Fruit fly (Drosophila melanogaster): ENCODE data around the gene CG6761.

The CG6761 gene

DNA sequence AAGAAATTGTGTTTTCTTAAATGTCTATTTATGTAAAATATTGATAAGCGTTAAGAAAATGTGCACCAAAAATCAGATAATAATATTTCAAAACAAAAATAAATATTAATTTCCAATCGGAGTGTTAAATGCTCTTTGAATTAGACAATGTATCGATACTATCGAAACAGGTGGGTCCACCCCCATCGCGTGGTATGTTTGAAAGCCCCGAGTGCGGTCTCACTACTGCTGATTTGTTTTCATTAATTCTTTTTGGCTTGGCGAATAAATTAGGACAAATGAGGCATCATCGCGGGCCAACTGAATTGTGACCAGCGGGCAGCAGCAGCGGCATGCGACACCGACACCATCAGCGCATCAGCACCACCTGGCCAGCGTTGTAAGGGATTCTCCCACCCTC is 23.3 kb upstream of the CG6761 start, which contains the start of gene Naa60 (continued):
- TF ChIP-seq CG18599 (GFP tag; optimal IDR thresholded peaks at IDR 0.05) = no peak
- no peak for TF ChIP-seq tap (tag; optimal IDR thresholded peaks at IDR 0.05)
- TF ChIP-seq fu2 (GFP tag; optimal IDR thresholded peaks at IDR 0.05) = no peak
- peak; percentile 54 for TF ChIP-seq CG12659 (GFP tag; optimal IDR thresholded peaks at IDR 0.05)
- no peak for TF ChIP-seq seq (GFP tag; IDR thresholded peaks at IDR 0.05)
- no peak for TF ChIP-seq Sry-β (GFP tag; optimal IDR thresholded peaks at IDR 0.05)
- TF ChIP-seq CG3847 (GFP tag; IDR thresholded peaks at IDR 0.05) = no peak
- no peak for TF ChIP-seq CG13424 (tag; optimal IDR thresholded peaks at IDR 0.05)
- TF ChIP-seq CG8765 (GFP tag; IDR thresholded peaks at IDR 0.05) = no peak
- no peak for TF ChIP-seq CG12299 (tag; optimal IDR thresholded peaks at IDR 0.05)
- no peak for TF ChIP-seq CG43689 (GFP tag; IDR thresholded peaks at IDR 0.05)
- no peak for TF ChIP-seq CG17385 (GFP tag; optimal IDR thresholded peaks at IDR 0.05)
- TF ChIP-seq Aef1 (GFP tag; IDR thresholded peaks at IDR 0.05) = no peak
- TF ChIP-seq Dp (GFP tag; optimal IDR thresholded peaks at IDR 0.05) = peak; percentile 74
- TF ChIP-seq CTCF (GFP tag; optimal IDR thresholded peaks at IDR 0.05) = no peak
- TF ChIP-seq hbn (GFP tag; IDR thresholded peaks at IDR 0.05; ENCODE audit: partially characterized antibody) = peak; percentile 90
- TF ChIP-seq CG17802 (tag; optimal IDR thresholded peaks at IDR 0.05) = no peak
- TF ChIP-seq wek (GFP tag; optimal IDR thresholded peaks at IDR 0.05) = no peak
- TF ChIP-seq disco-r (GFP tag; optimal IDR thresholded peaks at IDR 0.05) = no peak
- TF ChIP-seq kni (GFP tag; optimal IDR thresholded peaks at IDR 0.05) = no peak
- TF ChIP-seq Jarid2 (GFP tag; optimal IDR thresholded peaks at IDR 0.05) = no peak
- no peak for TF ChIP-seq CG7372 (GFP tag; IDR thresholded peaks at IDR 0.05)
- peak; percentile 50 for TF ChIP-seq Nf-YC (tag; optimal IDR thresholded peaks at IDR 0.05)
- TF ChIP-seq sr (GFP tag; IDR thresholded peaks at IDR 0.05) = no peak
- TF ChIP-seq CG12391 (tag; optimal IDR thresholded peaks at IDR 0.05) = peak; percentile 33
- TF ChIP-seq CG11398 (GFP tag; optimal IDR thresholded peaks at IDR 0.05) = no peak
- TF ChIP-seq CG18476 (GFP tag; optimal IDR thresholded peaks at IDR 0.05) = no peak
- no peak for TF ChIP-seq Meics (GFP tag; optimal IDR thresholded peaks at IDR 0.05)
- no peak for TF ChIP-seq CG10979 (tag; optimal IDR thresholded peaks at IDR 0.05)
- peak; percentile 63 for TF ChIP-seq CG2116 (GFP tag; optimal IDR thresholded peaks at IDR 0.05)
- TF ChIP-seq Scr (GFP tag; IDR thresholded peaks at IDR 0.05; ENCODE audit: partially characterized antibody) = peak; percentile 91
- no peak for TF ChIP-seq HmgD (GFP tag; optimal IDR thresholded peaks at IDR 0.05)
- no peak for TF ChIP-seq bowl (GFP tag; IDR thresholded peaks at IDR 0.05)
- TF ChIP-seq H2.0 (GFP tag; IDR thresholded peaks at IDR 0.05) = no peak
- TF ChIP-seq knrl (GFP tag; IDR thresholded peaks at IDR 0.05; ENCODE audit: partially characterized antibody) = peak; percentile 89
- no peak for TF ChIP-seq CG31388 (GFP tag; optimal IDR thresholded peaks at IDR 0.05)
- no peak for TF ChIP-seq sima (GFP tag; optimal IDR thresholded peaks at IDR 0.05)
- TF ChIP-seq Atf6 (GFP tag; IDR thresholded peaks at IDR 0.05) = no peak
- TF ChIP-seq kah (GFP tag; optimal IDR thresholded peaks at IDR 0.05) = peak; percentile 94
- no peak for TF ChIP-seq crp (GFP tag; optimal IDR thresholded peaks at IDR 0.05)
- no peak for TF ChIP-seq cwo (GFP tag; optimal IDR thresholded peaks at IDR 0.05)
- TF ChIP-seq Bgb (GFP tag; IDR thresholded peaks at IDR 0.05; ENCODE audit: partially characterized antibody) = peak; percentile 92
- TF ChIP-seq chinmo (GFP tag; IDR thresholded peaks at IDR 0.05; ENCODE audit: partially characterized antibody) = peak; percentile 76; the same call in 2 of the 4 replicates
- no peak for TF ChIP-seq klu (GFP tag; IDR thresholded peaks at IDR 0.05)
- no peak for TF ChIP-seq Six4 (GFP tag; optimal IDR thresholded peaks at IDR 0.05)
- no peak for TF ChIP-seq Lhr (GFP tag; optimal IDR thresholded peaks at IDR 0.05)
- no peak for TF ChIP-seq CG17359 (tag; optimal IDR thresholded peaks at IDR 0.05)
- TF ChIP-seq CG10274 (GFP tag; optimal IDR thresholded peaks at IDR 0.05) = no peak
- TF ChIP-seq CG13624 (GFP tag; optimal IDR thresholded peaks at IDR 0.05) = no peak
- TF ChIP-seq CG7928 (GFP tag; optimal IDR thresholded peaks at IDR 0.05) = no peak
- no peak for TF ChIP-seq abd-A (tag; optimal IDR thresholded peaks at IDR 0.05)
